Fruit fly (Drosophila melanogaster): Measurements from ENCODE around the gene Wdr37.

The Wdr37 gene

DNA sequence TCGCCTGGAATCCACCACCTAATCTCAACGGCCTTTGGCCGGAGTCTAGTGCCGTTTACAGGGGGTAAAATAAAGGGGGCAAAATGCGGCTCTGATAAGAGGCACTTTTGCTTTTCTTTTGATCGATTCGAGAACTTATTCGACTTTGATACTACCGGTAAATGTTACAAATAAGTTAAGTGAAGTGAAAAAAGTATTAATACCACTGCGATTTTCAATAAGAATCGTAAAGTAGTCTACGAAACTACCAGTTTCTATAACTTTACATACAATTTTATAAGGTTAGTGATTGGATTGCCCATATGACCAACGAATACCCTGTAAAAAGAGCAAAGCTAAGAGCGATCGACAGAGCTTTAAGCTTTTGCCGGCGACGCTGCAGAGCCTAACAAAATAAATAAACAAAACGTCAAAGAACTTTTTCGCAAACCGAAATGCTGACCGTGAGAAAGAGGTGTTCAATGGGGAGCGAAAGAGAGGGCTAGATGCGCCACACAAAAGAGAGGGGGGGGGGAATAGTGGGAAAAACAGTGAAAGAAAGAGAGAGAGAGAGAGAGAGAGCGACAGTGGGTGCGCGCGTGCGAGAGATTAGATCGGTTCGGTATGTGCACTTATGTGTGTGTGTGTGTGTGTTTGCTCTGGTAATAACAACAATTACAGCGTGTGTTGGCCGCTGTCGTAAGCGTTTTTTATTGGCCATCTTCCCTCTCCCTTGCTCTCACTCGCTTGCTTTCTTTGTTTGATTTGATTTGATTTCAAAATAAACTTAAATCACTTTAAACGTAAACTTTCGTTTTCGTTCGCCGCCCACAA, 34.2 kb upstream of the Wdr37 start:
- TF ChIP-seq insv (optimal IDR thresholded peaks at IDR 0.05) (no peak), Sin3A (optimal IDR thresholded peaks at IDR 0.05) (no peak), Myc (optimal IDR thresholded peaks at IDR 0.05) (no peak), psq (optimal IDR thresholded peaks at IDR 0.05) (no peak), ttk (optimal IDR thresholded peaks at IDR 0.05) (no peak), h (optimal IDR thresholded peaks at IDR 0.05) (no peak)

dm6 chr3R:18432905-18433304, 30.4 kb upstream of the Wdr37 start:
- no peak for TF ChIP-seq Myc (optimal IDR thresholded peaks at IDR 0.05)

DNA sequence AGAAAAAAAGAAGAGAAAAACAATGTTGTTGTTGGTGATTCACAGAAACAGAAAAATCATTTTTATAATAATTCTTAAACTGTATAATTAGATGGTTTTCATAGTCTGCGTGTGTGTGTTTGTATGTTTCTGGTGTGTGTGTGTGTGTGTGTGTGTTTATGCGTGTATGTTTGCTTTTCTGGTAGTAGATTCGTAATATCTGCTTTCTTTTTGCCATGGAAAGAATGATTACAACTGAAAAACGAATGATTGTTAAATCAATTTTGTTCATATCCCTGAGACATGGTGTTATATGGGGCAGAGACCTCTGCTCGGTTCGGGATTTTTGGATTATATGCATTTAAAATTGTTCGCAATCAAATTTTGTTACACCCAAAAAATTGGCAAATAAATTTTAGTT, 20.8 kb upstream of the Wdr37 start:
- TF ChIP-seq psq (optimal IDR thresholded peaks at IDR 0.05) (no peak), insv (optimal IDR thresholded peaks at IDR 0.05) (no peak), ttk (optimal IDR thresholded peaks at IDR 0.05) (no peak), Sin3A (optimal IDR thresholded peaks at IDR 0.05) (no peak), h (optimal IDR thresholded peaks at IDR 0.05) (no peak), Myc (optimal IDR thresholded peaks at IDR 0.05) (no peak)

- TF ChIP-seq psq (optimal IDR thresholded peaks at IDR 0.05) (no peak), insv (optimal IDR thresholded peaks at IDR 0.05) (no peak), ttk (optimal IDR thresholded peaks at IDR 0.05) (no peak), h (optimal IDR thresholded peaks at IDR 0.05) (no peak), Myc (optimal IDR thresholded peaks at IDR 0.05) (no peak)
Measured at dm6 chr3R:18422446-18422845, 19.9 kb upstream of the Wdr37 start.

dm6 chr3R:18412279-18413214, 10.0 kb upstream of the Wdr37 start, which contains the start of gene CG31122:
Gene CG31122 (minus strand): TSS chr3R:18412874.
- TF ChIP-seq h (optimal IDR thresholded peaks at IDR 0.05) = no peak
- no peak for TF ChIP-seq Sin3A (optimal IDR thresholded peaks at IDR 0.05)
- no peak for TF ChIP-seq Myc (optimal IDR thresholded peaks at IDR 0.05)
- TF ChIP-seq psq (optimal IDR thresholded peaks at IDR 0.05) = peak; percentile 64

DNA sequence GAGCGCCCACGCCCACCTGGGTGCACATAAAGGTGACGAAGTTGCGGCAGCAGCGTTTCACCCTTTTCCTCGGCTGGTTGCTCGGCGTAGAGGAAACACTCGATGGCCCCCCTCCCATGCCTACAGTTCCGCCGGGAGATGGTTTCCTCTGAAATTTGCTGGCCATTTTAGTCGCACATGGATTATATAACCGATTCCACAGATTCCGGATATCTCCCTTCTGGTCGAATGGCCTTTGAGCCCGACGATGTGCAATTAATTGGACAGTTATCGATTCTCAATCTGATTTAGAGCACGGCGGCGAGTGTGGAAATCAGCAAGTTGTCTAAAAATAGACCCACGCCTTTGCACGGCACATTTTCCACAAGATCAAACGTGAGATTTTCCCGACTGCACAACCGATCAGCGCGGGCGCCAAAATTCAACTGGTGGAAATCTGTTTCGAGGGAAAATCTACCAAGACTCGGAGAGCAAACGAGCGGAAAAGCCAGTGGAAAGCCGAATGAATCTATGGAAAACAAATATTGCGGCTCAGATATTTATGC, 8.8 kb upstream of the Wdr37 start, which contains the start of gene CG10864:
Gene CG10864, minus strand, starts transcription at position 427 of the 545 bp plus-strand sequence.
- no peak for TF ChIP-seq Sin3A (optimal IDR thresholded peaks at IDR 0.05)
- no peak for TF ChIP-seq ttk (optimal IDR thresholded peaks at IDR 0.05)
- TF ChIP-seq Myc (optimal IDR thresholded peaks at IDR 0.05) = no peak

- TF ChIP-seq h (optimal IDR thresholded peaks at IDR 0.05) = no peak
- no peak for TF ChIP-seq Sin3A (optimal IDR thresholded peaks at IDR 0.05)
- no peak for TF ChIP-seq insv (optimal IDR thresholded peaks at IDR 0.05)
- no peak for TF ChIP-seq ttk (optimal IDR thresholded peaks at IDR 0.05)
- TF ChIP-seq Myc (optimal IDR thresholded peaks at IDR 0.05) = no peak
- TF ChIP-seq psq (optimal IDR thresholded peaks at IDR 0.05) = no peak
Measured at dm6 chr3R:18404713-18405112, 2.2 kb upstream of the Wdr37 start, which contains the start of gene CG7685. Gene CG7685 (plus strand): TSS chr3R:18404940.

DNA sequence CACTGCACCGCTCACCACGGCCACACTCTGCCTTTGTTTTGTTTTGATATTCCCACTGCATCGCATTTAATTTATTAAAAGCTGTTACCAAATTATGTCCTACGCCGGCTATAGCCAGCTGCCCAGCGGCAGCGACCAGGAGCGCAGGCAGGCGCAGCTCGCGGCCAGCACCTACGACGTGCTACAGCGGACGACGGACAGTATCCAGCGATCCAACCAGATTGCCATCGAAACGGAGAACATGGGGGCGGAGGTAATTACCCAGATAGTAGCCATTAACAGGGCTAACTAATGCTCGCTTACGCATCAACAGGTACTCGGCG, 2.9 kb downstream of the Wdr37 start:
- no peak for TF ChIP-seq insv (optimal IDR thresholded peaks at IDR 0.05)
- TF ChIP-seq Myc (optimal IDR thresholded peaks at IDR 0.05) = no peak
- TF ChIP-seq Sin3A (optimal IDR thresholded peaks at IDR 0.05) = no peak
- TF ChIP-seq psq (optimal IDR thresholded peaks at IDR 0.05) = no peak
- no peak for TF ChIP-seq ttk (optimal IDR thresholded peaks at IDR 0.05)
- TF ChIP-seq h (optimal IDR thresholded peaks at IDR 0.05) = no peak

- TF ChIP-seq Myc (optimal IDR thresholded peaks at IDR 0.05) = no peak
- TF ChIP-seq h (optimal IDR thresholded peaks at IDR 0.05) = no peak
- no peak for TF ChIP-seq psq (optimal IDR thresholded peaks at IDR 0.05)
- TF ChIP-seq Sin3A (optimal IDR thresholded peaks at IDR 0.05) = no peak
- TF ChIP-seq insv (optimal IDR thresholded peaks at IDR 0.05) = no peak
- no peak for TF ChIP-seq ttk (optimal IDR thresholded peaks at IDR 0.05)
Measured at dm6 chr3R:18398954-18399697, 3.4 kb downstream of the Wdr37 start, which contains the start of gene Vha100-2. Gene Vha100-2 (minus strand): TSS chr3R:18399169.

- TF ChIP-seq insv (optimal IDR thresholded peaks at IDR 0.05) (no peak), ttk (optimal IDR thresholded peaks at IDR 0.05) (no peak), psq (optimal IDR thresholded peaks at IDR 0.05) (peak; percentile 3), Myc (optimal IDR thresholded peaks at IDR 0.05) (no peak), h (optimal IDR thresholded peaks at IDR 0.05) (no peak), Sin3A (optimal IDR thresholded peaks at IDR 0.05) (no peak)
Measured at dm6 chr3R:18398460-18398901, 4.0 kb downstream of the Wdr37 start.

- no peak for TF ChIP-seq Sin3A (optimal IDR thresholded peaks at IDR 0.05)
Measured at dm6 chr3R:18397834-18398378, 4.6 kb downstream of the Wdr37 start.
